Fruit fly (Drosophila melanogaster) whole organism, embryonic: ENCODE measurements around the gene TTLL4B.

Source experiments
- B-H2 ChIP-seq: fragments of 200-800 bp; sonication (Bioruptor generic); optimal IDR thresholded peaks from 2 replicates; lab custom pipeline; 2018; ENCODE audit warnings: missing biosample characterization, mild to moderate bottlenecking, missing genetic modification characterization
- CG10321 ChIP-seq: fragments of 200-800 bp; sonication (Bioruptor generic); IDR thresholded peaks from 2 replicates; pipeline ENCODE4 v1.3.6; 2022; ENCODE audit warnings: missing biosample characterization, missing genetic modification characterization
- CG10543 ChIP-seq: fragments of 200-800 bp; sonication (Bioruptor generic); optimal IDR thresholded peaks from 3 replicates; lab custom pipeline; 2017; ENCODE audit warnings: missing biosample characterization, mild to moderate bottlenecking, missing genetic modification characterization, moderate library complexity
- CG10959 ChIP-seq: fragments of 200-800 bp; sonication (Bioruptor generic); IDR thresholded peaks from 2 replicates; pipeline ENCODE4 v1.3.6; 2022; ENCODE audit warnings: missing biosample characterization, missing genetic modification characterization
- CG11093 ChIP-seq: fragments of 200-800 bp; sonication (Bioruptor generic); IDR thresholded peaks from 3 replicates; pipeline ENCODE4 v1.3.6; 2022; ENCODE audit warnings: missing biosample characterization, missing genetic modification characterization
- CG11696 ChIP-seq: fragments of 200-800 bp; sonication (Bioruptor generic); IDR thresholded peaks from 2 replicates; pipeline ENCODE4 v1.3.6; 2022; ENCODE audit warnings: missing biosample characterization, missing genetic modification characterization
- CG2712 ChIP-seq: fragments of 200-800 bp; optimal IDR thresholded peaks from 3 replicates; lab custom pipeline; 2019; ENCODE audit warnings: missing biosample characterization, mild to moderate bottlenecking, missing genetic modification characterization, moderate library complexity
- CG31388 ChIP-seq: fragments of 200-800 bp; sonication (Bioruptor generic); optimal IDR thresholded peaks from 2 replicates; lab custom pipeline; 2016; ENCODE audit warnings: missing biosample characterization, missing genetic modification characterization
- CG42726 ChIP-seq: fragments of 200-800 bp; sonication (Bioruptor generic); IDR thresholded peaks from 2 replicates; pipeline ENCODE4 v1.3.6; 2022; ENCODE audit warnings: missing biosample characterization, missing genetic modification characterization; ENCODE audit not compliant: partially characterized antibody
- CG4404 ChIP-seq: fragments of 200-800 bp; sonication (Bioruptor generic); IDR thresholded peaks from 2 replicates; pipeline ENCODE4 v1.3.6; 2022; ENCODE audit warnings: missing biosample characterization, missing genetic modification characterization
- CG4707 ChIP-seq: fragments of 200-800 bp; sonication (Bioruptor generic); optimal IDR thresholded peaks from 2 replicates; lab custom pipeline; 2018; ENCODE audit warnings: missing biosample characterization, mild to moderate bottlenecking, missing genetic modification characterization, moderate library complexity
- CG6689 ChIP-seq: fragments of 200-800 bp; sonication (Bioruptor generic); IDR thresholded peaks from 2 replicates; pipeline ENCODE4 v1.3.6; 2022; ENCODE audit warnings: missing biosample characterization, missing genetic modification characterization
- CG7556 ChIP-seq: fragments of 200-800 bp; sonication (Bioruptor generic); optimal IDR thresholded peaks from 2 replicates; lab custom pipeline; 2017; ENCODE audit warnings: missing biosample characterization, mild to moderate bottlenecking, missing genetic modification characterization
- CG7839 ChIP-seq: fragments of 200-800 bp; sonication (Bioruptor generic); optimal IDR thresholded peaks from 3 replicates; lab custom pipeline; 2018; ENCODE audit warnings: missing biosample characterization, mild to moderate bottlenecking, missing genetic modification characterization, moderate library complexity
- CG7963 ChIP-seq: fragments of 200-800 bp; sonication (Bioruptor generic); IDR thresholded peaks from 3 replicates; pipeline ENCODE4 v1.3.6; 2022; ENCODE audit warnings: missing biosample characterization, missing genetic modification characterization; ENCODE audit not compliant: partially characterized antibody
- CG8944 ChIP-seq: fragments of 200-800 bp; sonication (Bioruptor generic); optimal IDR thresholded peaks from 3 replicates; lab custom pipeline; 2016; ENCODE audit warnings: missing biosample characterization, missing genetic modification characterization
- CG9817 ChIP-seq: fragments of 200-800 bp; sonication (Bioruptor generic); optimal IDR thresholded peaks from 2 replicates; lab custom pipeline; 2018; ENCODE audit warnings: missing biosample characterization, mild to moderate bottlenecking, missing genetic modification characterization, moderate library complexity
- Dll ChIP-seq: fragments of 200-800 bp; sonication (Bioruptor generic); IDR thresholded peaks from 4 replicates; pipeline ENCODE4 v1.3.6; 2022; ENCODE audit warnings: missing biosample characterization, missing genetic modification characterization; ENCODE audit not compliant: partially characterized antibody
- Elba2 ChIP-seq: fragments of 200-800 bp; sonication (Bioruptor generic); optimal IDR thresholded peaks from 3 replicates; lab custom pipeline; 2016; ENCODE audit warnings: missing biosample characterization, missing genetic modification characterization
- H15 ChIP-seq: fragments of 200-800 bp; sonication (Bioruptor generic); IDR thresholded peaks from 3 replicates; pipeline ENCODE4 v1.3.6; 2022; ENCODE audit warnings: missing biosample characterization, missing genetic modification characterization
- Kr ChIP-seq: fragments of 200-800 bp; sonication (Bioruptor generic); optimal IDR thresholded peaks from 2 replicates; lab custom pipeline; 2017; ENCODE audit warnings: missing biosample characterization, mild to moderate bottlenecking, missing genetic modification characterization
- Lim3 ChIP-seq: fragments of 200-800 bp; sonication (Bioruptor generic); IDR thresholded peaks from 2 replicates; pipeline ENCODE4 v1.3.6; 2022; ENCODE audit warnings: missing biosample characterization, missing genetic modification characterization
- Rx ChIP-seq: fragments of 200-800 bp; sonication (Bioruptor generic); IDR thresholded peaks from 2 replicates; pipeline ENCODE4 v1.3.6; 2022; ENCODE audit warnings: missing biosample characterization, missing genetic modification characterization
- Stat92E ChIP-seq, 3 experiments: fragments of >200 bp in 2 of 3; fragments of 200-800 bp in 1 of 3; sonication (Bioruptor generic) in 1 of 3; optimal IDR thresholded peaks; 2 replicates each; lab custom pipeline; 2017 to 2019; ENCODE audit warnings: missing biosample characterization in 3 of 3, missing genetic modification characterization in 3 of 3, mild to moderate bottlenecking in 1 of 3, moderate library complexity in 1 of 3
- Tbp ChIP-seq: fragments of >200 bp; optimal IDR thresholded peaks from 2 replicates; lab custom pipeline; 2018; ENCODE audit warnings: missing biosample characterization, missing genetic modification characterization
- Trl ChIP-seq, 3 experiments: fragments of >200 bp in 2 of 3; fragments of 200-800 bp in 1 of 3; sonication (Bioruptor generic) in 1 of 3; optimal IDR thresholded peaks; 2 replicates in 1 of 3; 3 replicates in 2 of 3; lab custom pipeline; 2016 to 2017; ENCODE audit warnings: missing biosample characterization in 1 of 3, missing genetic modification characterization in 1 of 3
- al ChIP-seq: fragments of 200-800 bp; sonication (Bioruptor generic); IDR thresholded peaks from 2 replicates; pipeline ENCODE4 v1.3.6; 2022; ENCODE audit warnings: missing biosample characterization, missing genetic modification characterization
- aop ChIP-seq: fragments of 200-800 bp; sonication (Bioruptor generic); IDR thresholded peaks from 2 replicates; pipeline ENCODE4 v1.3.6; 2022; ENCODE audit warnings: missing biosample characterization, missing genetic modification characterization
- ash1 ChIP-seq: fragments of 200-800 bp; sonication (Bioruptor generic); optimal IDR thresholded peaks from 2 replicates; lab custom pipeline; 2018; ENCODE audit warnings: missing biosample characterization, mild to moderate bottlenecking, missing genetic modification characterization
- bowl ChIP-seq: fragments of 200-800 bp; sonication (Bioruptor generic); IDR thresholded peaks from 2 replicates; pipeline ENCODE4 v1.3.6; 2022; ENCODE audit warnings: missing biosample characterization, missing genetic modification characterization
- bsh ChIP-seq, 2 experiments: fragments of 200-800 bp; sonication (Bioruptor generic); optimal IDR thresholded peaks; 2 replicates each; lab custom pipeline; 2017 to 2018; ENCODE audit warnings: mild to moderate bottlenecking in 2 of 2, missing biosample characterization in 2 of 2, missing genetic modification characterization in 2 of 2, moderate library complexity in 1 of 2
- chinmo ChIP-seq: fragments of 200-800 bp; sonication (Bioruptor generic); IDR thresholded peaks from 4 replicates; pipeline ENCODE4 v1.3.6; 2022; ENCODE audit warnings: missing biosample characterization, missing genetic modification characterization; ENCODE audit not compliant: partially characterized antibody
- croc ChIP-seq: fragments of 200-800 bp; sonication (Bioruptor generic); conservative IDR thresholded peaks from 3 replicates; pipeline ENCODE4 v1.3.6; 2022; ENCODE audit warnings: missing biosample characterization, missing genetic modification characterization
- gsb-n ChIP-seq: fragments of 200-800 bp; sonication (Bioruptor generic); optimal IDR thresholded peaks from 3 replicates; lab custom pipeline; 2018; ENCODE audit warnings: missing biosample characterization, mild to moderate bottlenecking, missing genetic modification characterization
- insv ChIP-seq, 2 experiments: fragments of 200-800 bp; sonication (Bioruptor generic); optimal IDR thresholded peaks; 3 replicates each; lab custom pipeline; 2016 to 2018; ENCODE audit warnings: missing biosample characterization in 2 of 2, missing genetic modification characterization in 2 of 2
- jumu ChIP-seq: fragments of 200-800 bp; sonication (Bioruptor generic); optimal IDR thresholded peaks from 3 replicates; lab custom pipeline; 2016; ENCODE audit warnings: missing biosample characterization, missing genetic modification characterization
- kni ChIP-seq: fragments of 200-800 bp; sonication (Bioruptor generic); optimal IDR thresholded peaks from 3 replicates; lab custom pipeline; 2017; ENCODE audit warnings: mild to moderate bottlenecking, missing biosample characterization, missing genetic modification reagents, missing genetic modification characterization
- maf-S ChIP-seq: fragments of 200-800 bp; sonication (Bioruptor generic); optimal IDR thresholded peaks from 2 replicates; lab custom pipeline; 2016; ENCODE audit warnings: missing biosample characterization, missing genetic modification characterization
- oc ChIP-seq: fragments of 200-800 bp; sonication (Bioruptor generic); optimal IDR thresholded peaks from 2 replicates; lab custom pipeline; 2018; ENCODE audit warnings: missing biosample characterization, mild to moderate bottlenecking, missing genetic modification characterization, moderate library complexity
- p53 ChIP-seq: fragments of 200-800 bp; sonication (Bioruptor generic); optimal IDR thresholded peaks from 2 replicates; lab custom pipeline; 2016; ENCODE audit warnings: missing biosample characterization, missing genetic modification characterization
- pb ChIP-seq: fragments of 200-800 bp; sonication (Bioruptor generic); optimal IDR thresholded peaks from 3 replicates; lab custom pipeline; 2016; ENCODE audit warnings: missing biosample characterization, missing genetic modification characterization
- pita ChIP-seq: fragments of 200-800 bp; sonication (Bioruptor generic); optimal IDR thresholded peaks from 2 replicates; lab custom pipeline; 2017; ENCODE audit warnings: missing biosample characterization, mild to moderate bottlenecking, missing genetic modification characterization
- ro ChIP-seq: fragments of 200-800 bp; sonication (Bioruptor generic); IDR thresholded peaks from 2 replicates; pipeline ENCODE4 v1.3.6; 2022; ENCODE audit warnings: missing biosample characterization, missing genetic modification characterization
- sens-2 ChIP-seq: fragments of 200-800 bp; sonication (Bioruptor generic); IDR thresholded peaks from 2 replicates; pipeline ENCODE4 v1.3.6; 2022; ENCODE audit warnings: missing biosample characterization, missing genetic modification characterization
- seq ChIP-seq: fragments of 200-800 bp; sonication (Bioruptor generic); IDR thresholded peaks from 2 replicates; pipeline ENCODE4 v1.3.6; 2022; ENCODE audit warnings: missing biosample characterization, missing genetic modification characterization
- tap ChIP-seq: fragments of 200-800 bp; optimal IDR thresholded peaks from 3 replicates; lab custom pipeline; 2019; ENCODE audit warnings: missing biosample characterization, mild to moderate bottlenecking, missing genetic modification characterization, moderate library complexity
- tgo ChIP-seq: fragments of 200-800 bp; sonication (Bioruptor generic); IDR thresholded peaks from 3 replicates; pipeline ENCODE4 v1.3.6; 2022; ENCODE audit warnings: missing biosample characterization, missing genetic modification characterization
- trem ChIP-seq: fragments of 200-800 bp; optimal IDR thresholded peaks from 3 replicates; lab custom pipeline; 2019; ENCODE audit warnings: missing biosample characterization, mild to moderate bottlenecking, missing genetic modification characterization, moderate library complexity
- twi ChIP-seq: fragments of 200-800 bp; optimal IDR thresholded peaks from 2 replicates; lab custom pipeline; 2019; ENCODE audit warnings: missing biosample characterization, mild to moderate bottlenecking, missing genetic modification characterization, moderate library complexity
- tx ChIP-seq: fragments of 200-800 bp; sonication (Bioruptor generic); optimal IDR thresholded peaks from 2 replicates; lab custom pipeline; 2016; ENCODE audit warnings: missing biosample characterization, missing genetic modification characterization
- unpg ChIP-seq: fragments of 200-800 bp; sonication (Bioruptor generic); optimal IDR thresholded peaks from 3 replicates; lab custom pipeline; 2018; ENCODE audit warnings: missing biosample characterization, mild to moderate bottlenecking, missing genetic modification characterization, moderate library complexity

Gene TTLL4B

dm6 chr2L:3825413-3825812 lies 37.1 kb upstream of the TTLL4B start, which contains the start of gene slp1 (continued):
- TF ChIP-seq ash1 (GFP tag; lab: Kevin White, UChicago) (peak; percentile 51), twi (tag; lab: Kevin White, UChicago) (peak; percentile 23), CG2712 (tag; lab: Kevin White, UChicago) (no peak), H15 (GFP tag; lab: Robert Waterston, UW) (no peak), pita (GFP tag; lab: Kevin White, UChicago) (no peak), kni (GFP tag; lab: Kevin White, UChicago) (peak; percentile 51), tap (tag; lab: Kevin White, UChicago) (no peak), Stat92E (GFP tag; optimal IDR thresholded peaks at IDR 0.05; lab: Kevin White, UChicago) (peak in 1 of 3 experiments; percentile 8), CG10321 (GFP tag; lab: Robert Waterston, UW) (peak; percentile 92), CG7839 (tag; lab: Kevin White, UChicago) (no peak), CG9817 (no peak), CG42726 (GFP tag; lab: Robert Waterston, UW) (peak; percentile 26; the same call in 1 of the 2 replicates), croc (GFP tag; lab: Robert Waterston, UW) (no peak), CG11093 (GFP tag; lab: Robert Waterston, UW) (no peak), ro (GFP tag; lab: Robert Waterston, UW) (no peak), gsb-n (peak; percentile 28), CG31388 (GFP tag; lab: Kevin White, UChicago) (no peak), CG7556 (GFP tag; lab: Kevin White, UChicago) (no peak), CG7963 (no peak), Kr (GFP tag; lab: Kevin White, UChicago) (no peak), al (no peak), Dll (GFP tag; lab: Robert Waterston, UW) (no peak), CG6689 (no peak), B-H2 (no peak), CG4707 (no peak), insv (GFP tag; optimal IDR thresholded peaks at IDR 0.05; lab: Kevin White, UChicago) (peak in 1 of 2 experiments; percentile 20), Elba2 (no peak), maf-S (GFP tag; lab: Kevin White, UChicago) (no peak), CG4404 (GFP tag; lab: Robert Waterston, UW) (no peak), CG11696 (GFP tag; lab: Robert Waterston, UW) (no peak), Rx (GFP tag; lab: Robert Waterston, UW) (no peak), aop (GFP tag; lab: Robert Waterston, UW) (no peak), p53 (GFP tag; lab: Kevin White, UChicago) (no peak), unpg (no peak), bowl (GFP tag; lab: Robert Waterston, UW) (no peak), pb (GFP tag; lab: Kevin White, UChicago) (no peak), CG8944 (GFP tag; lab: Kevin White, UChicago) (no peak), Tbp (GFP tag; lab: Kevin White, UChicago) (peak; percentile 98), CG10959 (GFP tag; lab: Robert Waterston, UW) (no peak), Trl (optimal IDR thresholded peaks at IDR 0.05; lab: Kevin White, UChicago) (peak in 1 of 2 experiments; percentile 30), Trl (GFP tag; optimal IDR thresholded peaks at IDR 0.05; lab: Kevin White, UChicago) (no peak), trem (peak; percentile 6), bsh (GFP tag; optimal IDR thresholded peaks at IDR 0.05; lab: Kevin White, UChicago) (no peak), Lim3 (GFP tag; lab: Robert Waterston, UW) (no peak), sens-2 (GFP tag; lab: Robert Waterston, UW) (no peak), chinmo (GFP tag; lab: Robert Waterston, UW) (0 out of 4 replicates have a peak, but pooled peaks have one; percentile 44), CG10543 (GFP tag; lab: Kevin White, UChicago) (no peak), seq (peak; percentile 93), tx (GFP tag; lab: Kevin White, UChicago) (no peak), tgo (GFP tag; lab: Robert Waterston, UW) (no peak), jumu (GFP tag; lab: Kevin White, UChicago) (no peak), oc (tag; lab: Kevin White, UChicago) (peak; percentile 80)
